Fruit fly (Drosophila melanogaster): ENCODE data around the gene ftz-f1.

dm6 chr3L:18761728-18762127, 39.4 kb downstream of the ftz-f1 start:
- no peak for TF ChIP-seq h (optimal IDR thresholded peaks at IDR 0.05)
- no peak for TF ChIP-seq psq (optimal IDR thresholded peaks at IDR 0.05)
- no peak for TF ChIP-seq insv (optimal IDR thresholded peaks at IDR 0.05)
- TF ChIP-seq Sin3A (optimal IDR thresholded peaks at IDR 0.05): no peak
- no peak for TF ChIP-seq ttk (optimal IDR thresholded peaks at IDR 0.05)
